Fruit fly (Drosophila melanogaster): ENCODE measurements around the gene CG42521.

CG42521 gene

DNA sequence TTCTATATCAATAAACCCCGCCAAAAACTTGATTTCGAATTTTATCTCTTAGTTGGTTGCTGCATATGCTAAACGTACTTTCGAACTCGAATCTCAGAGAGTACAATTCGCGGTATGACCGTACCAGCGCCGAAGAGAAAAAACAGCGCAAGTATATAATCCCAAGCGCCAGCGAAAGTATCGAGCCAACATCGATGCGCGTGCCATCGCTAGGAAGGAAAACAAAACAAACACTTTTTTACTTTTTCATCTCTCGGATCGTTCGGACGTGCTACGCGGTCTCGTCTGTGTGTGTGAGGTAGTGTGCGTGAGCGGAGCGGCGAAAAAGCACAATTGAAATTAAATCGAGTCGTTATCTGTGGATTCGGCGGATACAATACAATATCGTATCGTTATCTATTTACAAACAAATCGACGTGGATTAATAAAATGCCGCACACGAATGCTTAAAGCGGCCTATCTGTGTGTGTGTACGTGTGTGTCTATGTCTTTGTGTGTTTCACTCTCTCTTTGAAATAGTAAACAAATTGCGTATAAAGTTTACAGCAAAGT lies 41.2 kb upstream of the CG42521 start, which contains the start of gene simj (continued):
- TF ChIP-seq exex (tag; optimal IDR thresholded peaks at IDR 0.05) (peak; percentile 67), CG12071 (GFP tag; optimal IDR thresholded peaks at IDR 0.05) (peak; percentile 31), Ptx1 (GFP tag; IDR thresholded peaks at IDR 0.05) (no peak), Hr51 (GFP tag; optimal IDR thresholded peaks at IDR 0.05) (peak; percentile 10 to 39), Optix (GFP tag; IDR thresholded peaks at IDR 0.05) (no peak), h (optimal IDR thresholded peaks at IDR 0.05) (no peak), CG10366 (GFP tag; IDR thresholded peaks at IDR 0.05) (no peak), CG17385 (GFP tag; optimal IDR thresholded peaks at IDR 0.05) (peak; percentile 64), CG10654 (GFP tag; optimal IDR thresholded peaks at IDR 0.05) (no peak), CG43689 (GFP tag; IDR thresholded peaks at IDR 0.05) (no peak), CG6272 (GFP tag; IDR thresholded peaks at IDR 0.05) (peak; percentile 46), CG2120 (GFP tag; optimal IDR thresholded peaks at IDR 0.05) (peak; percentile 62), CG3726 (GFP tag; IDR thresholded peaks at IDR 0.05) (no peak), sug (tag; optimal IDR thresholded peaks at IDR 0.05) (peak; percentile 64), CG11093 (GFP tag; IDR thresholded peaks at IDR 0.05) (no peak), CG4360 (GFP tag; IDR thresholded peaks at IDR 0.05) (0 out of 2 replicates have a peak, but pooled peaks have one; percentile 23), Gsc (GFP tag; IDR thresholded peaks at IDR 0.05) (no peak), cato (GFP tag; optimal IDR thresholded peaks at IDR 0.05; ENCODE audit: borderline replicate concordance) (no peak), CG1602 (GFP tag; optimal IDR thresholded peaks at IDR 0.05) (no peak), Hr3 (GFP tag; optimal IDR thresholded peaks at IDR 0.05) (no peak), hb (GFP tag; IDR thresholded peaks at IDR 0.05; ENCODE audit: partially characterized antibody) (peak; percentile 59), sqz (GFP tag; optimal IDR thresholded peaks at IDR 0.05) (peak; percentile 67), bsh (GFP tag; optimal IDR thresholded peaks at IDR 0.05) (peak in 1 of 2 experiments; percentile 26), HmgD (GFP tag; optimal IDR thresholded peaks at IDR 0.05) (peak; percentile 59), vvl (GFP tag; IDR thresholded peaks at IDR 0.05) (peak; percentile 77), chinmo (GFP tag; IDR thresholded peaks at IDR 0.05; ENCODE audit: partially characterized antibody) (peak; percentile 96), BEAF-32 (GFP tag; optimal IDR thresholded peaks at IDR 0.05) (peak; percentile 92), CG1832 (GFP tag; optimal IDR thresholded peaks at IDR 0.05) (no peak), gt (GFP tag; IDR thresholded peaks at IDR 0.05) (no peak), HLHmδ (GFP tag; optimal IDR thresholded peaks at IDR 0.05) (peak; percentile 75), az2 (GFP tag; optimal IDR thresholded peaks at IDR 0.05) (peak; percentile 13), sens (GFP tag) (peak; percentile 82), ham (GFP tag; IDR thresholded peaks at IDR 0.05) (no peak), D19A (tag; optimal IDR thresholded peaks at IDR 0.05) (peak; percentile 48), Ada2b (GFP tag; IDR thresholded peaks at IDR 0.05) (no peak), zfh2 (GFP tag; optimal IDR thresholded peaks at IDR 0.05) (peak; percentile 38), gsb-n (tag; optimal IDR thresholded peaks at IDR 0.05) (peak; percentile 30), CG10147 (GFP tag; optimal IDR thresholded peaks at IDR 0.05) (peak; percentile 2), CG13894 (tag; optimal IDR thresholded peaks at IDR 0.05) (peak; percentile 89), cwo (GFP tag; optimal IDR thresholded peaks at IDR 0.05) (no peak), eve (GFP tag; optimal IDR thresholded peaks at IDR 0.05) (peak in 1 of 2 experiments; percentile 76), CG1024 (GFP tag; IDR thresholded peaks at IDR 0.05) (no peak), lilli (GFP tag; optimal IDR thresholded peaks at IDR 0.05) (peak; percentile 66), CG10462 (GFP tag; optimal IDR thresholded peaks at IDR 0.05) (no peak), pb (GFP tag; optimal IDR thresholded peaks at IDR 0.05) (peak; percentile 10), CG34224 (GFP tag; IDR thresholded peaks at IDR 0.05; ENCODE audit: partially characterized antibody) (peak; percentile 90), ken (GFP tag; IDR thresholded peaks at IDR 0.05) (peak; percentile 7; the same call in 2 of the 3 replicates), CG1647 (GFP tag; optimal IDR thresholded peaks at IDR 0.05) (peak; percentile 13), CG4730 (GFP tag; IDR thresholded peaks at IDR 0.05) (no peak), emc (GFP tag; optimal IDR thresholded peaks at IDR 0.05) (no peak), CG13424 (tag; optimal IDR thresholded peaks at IDR 0.05) (peak; percentile 47)
